Worm (Caenorhabditis elegans): Measurements from ENCODE around the gene C32D5.10.

C32D5.10 gene

ce11 chrII:6386467-6386866 is 34.7 kb upstream of the C32D5.10 start, which contains the start of gene F58F12.4:
F58F12.4 (plus strand) TSS chrII:6386767.
- no peak for TF ChIP-seq zip-5 (tag; optimal IDR thresholded peaks at IDR 0.05)
- TF ChIP-seq tbx-7 (tag; optimal IDR thresholded peaks at IDR 0.05): no peak
- no peak for TF ChIP-seq T23F11.4 (GFP tag; optimal IDR thresholded peaks at IDR 0.05)
- TF ChIP-seq hlh-15 (tag; optimal IDR thresholded peaks at IDR 0.05): no peak
- TF ChIP-seq pqm-1 (tag; optimal IDR thresholded peaks at IDR 0.05): no peak
- TF ChIP-seq ceh-19 (GFP tag; optimal IDR thresholded peaks at IDR 0.05): no peak
- TF ChIP-seq ahr-1 (tag; optimal IDR thresholded peaks at IDR 0.05): no peak
- TF ChIP-seq che-1 (tag; optimal IDR thresholded peaks at IDR 0.05): no peak
- no peak for TF ChIP-seq ttx-3 (tag; optimal IDR thresholded peaks at IDR 0.05)
- TF ChIP-seq K02D7.2 (tag; optimal IDR thresholded peaks at IDR 0.05): no peak
- no peak for TF ChIP-seq nhr-232 (tag; optimal IDR thresholded peaks at IDR 0.05)
- TF ChIP-seq lin-11 (tag; optimal IDR thresholded peaks at IDR 0.05): no peak
- no peak for TF ChIP-seq ceh-24 (tag; optimal IDR thresholded peaks at IDR 0.05)

ce11 chrII:6383183-6383695 is 31.5 kb upstream of the C32D5.10 start, which contains the start of gene F58F12.1:
F58F12.1 (plus strand) TSS chrII:6383645.
- TF ChIP-seq ceh-6 (GFP tag; optimal IDR thresholded peaks at IDR 0.05) (no peak), sox-2 (GFP tag; IDR thresholded peaks at IDR 0.05) (no peak), npax-4 (tag; optimal IDR thresholded peaks at IDR 0.05) (no peak), ceh-34 (tag; optimal IDR thresholded peaks at IDR 0.05) (peak; percentile 31), madf-2 (tag; optimal IDR thresholded peaks at IDR 0.05) (no peak), tbx-7 (tag; optimal IDR thresholded peaks at IDR 0.05) (peak; percentile 74), ahr-1 (tag; optimal IDR thresholded peaks at IDR 0.05) (no peak), hlh-8 (tag; optimal IDR thresholded peaks at IDR 0.05) (peak; percentile 71), fkh-10 (GFP tag; optimal IDR thresholded peaks at IDR 0.05) (no peak), C38D4.7 (GFP tag; optimal IDR thresholded peaks at IDR 0.05) (no peak), hlh-6 (tag; optimal IDR thresholded peaks at IDR 0.05) (no peak), pha-2 (tag; optimal IDR thresholded peaks at IDR 0.05) (no peak), fax-1 (tag; optimal IDR thresholded peaks at IDR 0.05) (peak; percentile 59), rnt-1 (tag; optimal IDR thresholded peaks at IDR 0.05) (peak; percentile 57), ceh-45 (GFP tag; IDR thresholded peaks at IDR 0.05) (no peak), syd-9 (tag; optimal IDR thresholded peaks at IDR 0.05) (no peak), ceh-2 (tag; optimal IDR thresholded peaks at IDR 0.05) (peak; percentile 88), F13H6.1 (tag; optimal IDR thresholded peaks at IDR 0.05) (peak; percentile 38), nhr-232 (tag; optimal IDR thresholded peaks at IDR 0.05) (no peak), unc-55 (GFP tag; optimal IDR thresholded peaks at IDR 0.05) (no peak), zip-5 (tag; optimal IDR thresholded peaks at IDR 0.05) (peak; percentile 44), ceh-31 (tag; optimal IDR thresholded peaks at IDR 0.05) (peak; percentile 93), ama-1 (optimal IDR thresholded peaks at IDR 0.05) (no peak), elt-2 (tag; optimal IDR thresholded peaks at IDR 0.05) (peak; percentile 48), tbx-2 (tag; optimal IDR thresholded peaks at IDR 0.05) (peak; percentile 88), T23F11.4 (GFP tag; optimal IDR thresholded peaks at IDR 0.05) (no peak), nhr-11 (tag; optimal IDR thresholded peaks at IDR 0.05) (no peak), K02D7.2 (tag; optimal IDR thresholded peaks at IDR 0.05) (no peak), ceh-9 (tag; optimal IDR thresholded peaks at IDR 0.05) (no peak), K09A11.1 (tag; optimal IDR thresholded peaks at IDR 0.05; ENCODE audit: insufficient read depth) (no peak), pha-4 (tag; optimal IDR thresholded peaks at IDR 0.05) (no peak), sdc-2 (tag; optimal IDR thresholded peaks at IDR 0.05) (no peak), elt-4 (tag; optimal IDR thresholded peaks at IDR 0.05) (no peak), lim-6 (tag; optimal IDR thresholded peaks at IDR 0.05) (no peak), lin-11 (tag; optimal IDR thresholded peaks at IDR 0.05) (no peak), ceh-48 (tag; optimal IDR thresholded peaks at IDR 0.05) (no peak), unc-3 (GFP tag; conservative IDR thresholded peaks at IDR 0.05) (no peak), unc-3 (tag; optimal IDR thresholded peaks at IDR 0.05) (no peak), ttx-3 (tag; optimal IDR thresholded peaks at IDR 0.05) (no peak), hlh-13 (GFP tag; optimal IDR thresholded peaks at IDR 0.05) (no peak), ceh-30 (tag; optimal IDR thresholded peaks at IDR 0.05) (no peak), ztf-16 (tag; optimal IDR thresholded peaks at IDR 0.05) (no peak), unc-42 (tag; optimal IDR thresholded peaks at IDR 0.05) (no peak), pqm-1 (tag; optimal IDR thresholded peaks at IDR 0.05) (peak; percentile 14), ceh-19 (GFP tag; optimal IDR thresholded peaks at IDR 0.05) (no peak), odd-2 (tag; optimal IDR thresholded peaks at IDR 0.05) (no peak), unc-86 (tag; optimal IDR thresholded peaks at IDR 0.05) (peak; percentile 14), C08G9.2 (tag; optimal IDR thresholded peaks at IDR 0.05) (peak; percentile 83)

All from whole organism, late embryonic.